Fruit fly (Drosophila melanogaster): ENCODE measurements around the gene CG10631.
A peak's percentile ranks its signal among the peaks of the same experiment; 100 is the strongest.

The CG10631 gene

dm6 chr2L:19735635-19736109 lies 21.0 kb downstream of the CG10631 start, which contains the start of the genes CG10462 and Nf-YB (continued):
- TF ChIP-seq MBD-R2 (GFP tag; IDR thresholded peaks at IDR 0.05) (peak; percentile 87), Adf1 (GFP tag; IDR thresholded peaks at IDR 0.05) (peak; percentile 50; the same call in 1 of the 2 replicates), toy (GFP tag; IDR thresholded peaks at IDR 0.05) (no peak), Lim3 (GFP tag; IDR thresholded peaks at IDR 0.05) (no peak), Bdp1 (GFP tag; optimal IDR thresholded peaks at IDR 0.05) (no peak), CG12299 (tag; optimal IDR thresholded peaks at IDR 0.05) (no peak), CG14667 (GFP tag; IDR thresholded peaks at IDR 0.05) (no peak), Fer1 (GFP tag; optimal IDR thresholded peaks at IDR 0.05) (no peak), chn (GFP tag; optimal IDR thresholded peaks at IDR 0.05) (peak; percentile 34), GATAe (GFP tag; conservative IDR thresholded peaks at IDR 0.05) (no peak), tin (GFP tag; optimal IDR thresholded peaks at IDR 0.05) (no peak), CG9437 (GFP tag; optimal IDR thresholded peaks at IDR 0.05) (peak; percentile 88), bbx (GFP tag; IDR thresholded peaks at IDR 0.05; ENCODE audit: partially characterized antibody) (peak; percentile 95), Poxn (GFP tag; IDR thresholded peaks at IDR 0.05) (no peak), Lhr (GFP tag; optimal IDR thresholded peaks at IDR 0.05) (peak; percentile 79), CG14050 (GFP tag; IDR thresholded peaks at IDR 0.05) (no peak), Mrtf (GFP tag; IDR thresholded peaks at IDR 0.05) (no peak), CG6654 (GFP tag; optimal IDR thresholded peaks at IDR 0.05) (no peak), CG10462 (GFP tag; optimal IDR thresholded peaks at IDR 0.05) (peak; percentile 95), BtbVII (GFP tag; optimal IDR thresholded peaks at IDR 0.05) (no peak), zen2 (GFP tag; IDR thresholded peaks at IDR 0.05; ENCODE audit: partially characterized antibody) (peak; percentile 91), MTF-1 (GFP tag; optimal IDR thresholded peaks at IDR 0.05; ENCODE audit: borderline replicate concordance) (no peak), sima (GFP tag; optimal IDR thresholded peaks at IDR 0.05) (no peak), inv (GFP tag; IDR thresholded peaks at IDR 0.05; ENCODE audit: partially characterized antibody) (peak; percentile 76), Asciz (GFP tag; optimal IDR thresholded peaks at IDR 0.05) (no peak), CG12071 (GFP tag; optimal IDR thresholded peaks at IDR 0.05) (no peak), klu (GFP tag; IDR thresholded peaks at IDR 0.05) (no peak), Gug (GFP tag; IDR thresholded peaks at IDR 0.05) (no peak), sens (GFP tag) (peak; percentile 66), Pdp1 (GFP tag; optimal IDR thresholded peaks at IDR 0.05) (peak in 1 of 2 experiments; percentile 31), CG3726 (GFP tag; IDR thresholded peaks at IDR 0.05) (no peak), CG18011 (GFP tag; optimal IDR thresholded peaks at IDR 0.05) (no peak), so (GFP tag; IDR thresholded peaks at IDR 0.05) (no peak), CG4360 (GFP tag; IDR thresholded peaks at IDR 0.05) (no peak), B-H1 (GFP tag; IDR thresholded peaks at IDR 0.05) (no peak), CG9727 (GFP tag; optimal IDR thresholded peaks at IDR 0.05) (no peak), BEAF-32 (GFP tag; optimal IDR thresholded peaks at IDR 0.05) (peak; percentile 86), D19A (tag; optimal IDR thresholded peaks at IDR 0.05) (no peak), CG31365 (tag; optimal IDR thresholded peaks at IDR 0.05) (no peak), HHEX (GFP tag; optimal IDR thresholded peaks at IDR 0.05) (no peak), ken (GFP tag; IDR thresholded peaks at IDR 0.05) (no peak), CG12942 (GFP tag; optimal IDR thresholded peaks at IDR 0.05) (no peak), Atf6 (GFP tag; IDR thresholded peaks at IDR 0.05) (no peak), Gsc (GFP tag; IDR thresholded peaks at IDR 0.05) (no peak), CG34422 (GFP tag; IDR thresholded peaks at IDR 0.05) (0 out of 3 replicates have a peak, but pooled peaks have one; percentile 7), CG17829 (tag; optimal IDR thresholded peaks at IDR 0.05) (peak; percentile 34), slp2 (GFP tag; optimal IDR thresholded peaks at IDR 0.05) (no peak), CkIIα-i1 (GFP tag; IDR thresholded peaks at IDR 0.05) (no peak), gro (GFP tag; optimal IDR thresholded peaks at IDR 0.05) (no peak), CG6791 (GFP tag; IDR thresholded peaks at IDR 0.05; ENCODE audit: partially characterized antibody) (peak; percentile 98), Doc2 (GFP tag; IDR thresholded peaks at IDR 0.05) (no peak), Blimp-1 (GFP tag; optimal IDR thresholded peaks at IDR 0.05) (no peak)
